Fruit fly (Drosophila melanogaster): ENCODE data around the gene CG42366.
A peak's percentile ranks its signal among the peaks of the same experiment; 100 is the strongest.

DNA sequence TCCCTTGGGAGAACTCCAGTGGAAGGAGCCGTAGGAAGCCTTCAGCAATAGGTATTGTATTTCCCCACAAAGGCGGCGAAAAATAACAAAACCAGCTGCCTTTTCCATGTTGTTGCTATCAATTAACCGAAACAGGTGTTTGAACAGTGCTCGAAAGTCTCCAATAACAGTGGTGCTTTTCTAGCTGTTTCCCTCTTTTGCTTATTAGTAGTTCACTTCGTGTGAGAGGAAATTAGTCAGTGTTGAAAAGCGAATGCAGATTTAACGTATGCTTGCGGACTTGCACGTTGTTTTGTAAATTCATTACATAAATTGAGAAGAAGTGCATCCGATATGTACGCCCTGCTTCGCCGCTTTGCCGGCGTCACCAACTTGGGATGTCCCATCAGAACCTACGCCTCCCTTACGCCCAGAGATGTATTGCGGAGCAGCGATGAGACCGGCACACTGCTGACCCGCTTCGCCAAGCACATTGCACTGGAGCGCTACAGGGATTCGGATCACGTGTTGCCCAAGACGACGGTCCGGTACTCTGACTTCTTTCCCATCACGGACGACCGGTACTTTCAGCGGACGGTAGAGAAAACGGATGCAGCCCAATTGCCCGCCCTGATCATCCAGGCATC is 13.8 kb downstream of the CG42366 start, which contains the start of the genes Datp and CG4619:
- peak; percentile 78 for TF ChIP-seq rgr (GFP tag; optimal IDR thresholded peaks at IDR 0.05)
- TF ChIP-seq Myc (optimal IDR thresholded peaks at IDR 0.05) = peak; percentile 89
- TF ChIP-seq pan (optimal IDR thresholded peaks at IDR 0.05) = no peak
